Worm (Caenorhabditis elegans) whole organism, L1 larva: ENCODE measurements around the gene grd-6.

Experiments
- C34B4.2 ChIP-seq: sonication (generic microtip); optimal IDR thresholded peaks from 2 replicates; lab custom pipeline; 2017; ENCODE audit warnings: mild to moderate bottlenecking, missing genetic modification characterization, missing compliant biosample characterization
- F16B12.6 ChIP-seq: fragments of 150-350 bp; optimal IDR thresholded peaks from 2 replicates; lab custom pipeline; 2014; ENCODE audit warnings: missing biosample characterization, missing genetic modification characterization
- blmp-1 ChIP-seq: fragments of 150-350 bp; optimal IDR thresholded peaks from 2 replicates; lab custom pipeline; 2014; ENCODE audit warnings: missing biosample characterization, missing genetic modification characterization
- ceh-8 ChIP-seq: fragments of 200-800 bp; sonication (Bioruptor generic); optimal IDR thresholded peaks from 2 replicates; lab custom pipeline; 2018; ENCODE audit warnings: mild to moderate bottlenecking, missing genetic modification characterization, moderate library complexity, missing compliant biosample characterization
- ceh-90 ChIP-seq: sonication (generic microtip); optimal IDR thresholded peaks from 2 replicates; lab custom pipeline; 2016; ENCODE audit warnings: missing genetic modification characterization, missing compliant biosample characterization
- dsc-1 ChIP-seq: sonication (generic microtip); optimal IDR thresholded peaks from 2 replicates; lab custom pipeline; 2016; ENCODE audit warnings: mild to moderate bottlenecking, missing genetic modification characterization, missing compliant biosample characterization
- efl-1 ChIP-seq, 4 experiments: fragments of 150-350 bp; optimal IDR thresholded peaks in 3 of 4; peaks in 1 of 4; 1 replicate in 1 of 4; 2 replicates in 3 of 4; lab custom pipeline; 2014; ENCODE audit warnings: missing biosample characterization in 2 of 4, missing genetic modification characterization in 2 of 4, missing genetic modification reagents in 2 of 4
- efl-3 ChIP-seq: fragments of 200-800 bp; sonication (Bioruptor generic); optimal IDR thresholded peaks from 2 replicates; lab custom pipeline; 2018; ENCODE audit warnings: mild to moderate bottlenecking, missing genetic modification characterization, missing compliant biosample characterization
- egl-13 ChIP-seq: sonication (generic microtip); optimal IDR thresholded peaks from 2 replicates; lab custom pipeline; 2016; ENCODE audit warnings: missing genotype, missing genetic modification reagents, missing genetic modification characterization, missing compliant biosample characterization
- elt-2 ChIP-seq: sonication (generic microtip); optimal IDR thresholded peaks from 2 replicates; lab custom pipeline; 2016; ENCODE audit warnings: missing genetic modification characterization, mild to moderate bottlenecking, inconsistent platforms, missing compliant biosample characterization, missing genetic modification reagents
- ets-5 ChIP-seq: fragments of 200-800 bp; sonication (Bioruptor generic); IDR thresholded peaks from 2 replicates; pipeline ENCODE4 v1.3.6; 2022; ENCODE audit warnings: missing genetic modification characterization, missing compliant biosample characterization
- fkh-10 ChIP-seq: sonication (generic microtip); optimal IDR thresholded peaks from 2 replicates; lab custom pipeline; 2017; ENCODE audit warnings: missing biosample characterization, missing genetic modification reagents, missing genetic modification characterization
- fkh-4 ChIP-seq: sonication (generic microtip); optimal IDR thresholded peaks from 2 replicates; lab custom pipeline; 2016; ENCODE audit warnings: missing compliant biosample characterization, missing genetic modification characterization, borderline replicate concordance
- grh-1 ChIP-seq: fragments of 200-800 bp; sonication (Bioruptor generic); IDR thresholded peaks from 2 replicates; pipeline ENCODE4 v1.3.6; 2022; ENCODE audit warnings: missing genetic modification reagents, missing genetic modification characterization, missing compliant biosample characterization
- hlh-17 ChIP-seq: fragments of 200-800 bp; sonication (Bioruptor generic); optimal IDR thresholded peaks from 2 replicates; lab custom pipeline; 2018; ENCODE audit warnings: missing genetic modification characterization, mild to moderate bottlenecking, missing compliant biosample characterization, moderate library complexity, borderline replicate concordance
- jun-1 ChIP-seq: fragments of 150-350 bp; optimal IDR thresholded peaks from 2 replicates; lab custom pipeline; 2014; ENCODE audit warnings: missing biosample characterization, missing genetic modification reagents, missing genetic modification characterization
- lin-14 ChIP-seq: fragments of 200-800 bp; sonication (Bioruptor generic); optimal IDR thresholded peaks from 2 replicates; lab custom pipeline; 2018; ENCODE audit warnings: mild to moderate bottlenecking, missing genetic modification characterization, moderate library complexity, missing compliant biosample characterization
- lin-15B ChIP-seq: fragments of 150-350 bp; sonication (generic microtip); optimal IDR thresholded peaks from 3 replicates; lab custom pipeline; 2014; ENCODE audit warnings: missing biosample characterization, missing genetic modification characterization
- lin-35 ChIP-seq, 2 experiments: fragments of 150-350 bp; optimal IDR thresholded peaks; 2 replicates each; lab custom pipeline; 2014; ENCODE audit warnings: missing biosample characterization in 2 of 2, missing genetic modification characterization in 2 of 2, missing genetic modification reagents in 2 of 2
- lsy-2 ChIP-seq, 2 experiments: fragments of 150-350 bp; optimal IDR thresholded peaks; 2 replicates each; lab custom pipeline; 2014; ENCODE audit warnings: missing biosample characterization in 2 of 2, missing genetic modification characterization in 2 of 2
- nhr-12 ChIP-seq: sonication (generic microtip); optimal IDR thresholded peaks from 2 replicates; lab custom pipeline; 2017; ENCODE audit warnings: missing biosample characterization, missing genetic modification characterization
- nhr-237 ChIP-seq: fragments of 150-350 bp; optimal IDR thresholded peaks from 2 replicates; lab custom pipeline; 2014; ENCODE audit warnings: missing biosample characterization, missing genetic modification characterization
- nhr-47 ChIP-seq: sonication (generic microtip); optimal IDR thresholded peaks from 2 replicates; lab custom pipeline; 2016; ENCODE audit warnings: mild to moderate bottlenecking, missing genetic modification characterization, moderate library complexity, missing compliant biosample characterization
- nhr-71 ChIP-seq: sonication (generic microtip); optimal IDR thresholded peaks from 2 replicates; lab custom pipeline; 2016; ENCODE audit warnings: mild to moderate bottlenecking, missing genetic modification characterization, moderate library complexity, missing compliant biosample characterization
- nhr-76 ChIP-seq: sonication (generic microtip); optimal IDR thresholded peaks from 2 replicates; lab custom pipeline; 2017; ENCODE audit warnings: missing biosample characterization, missing genetic modification characterization
- nhr-85 ChIP-seq: sonication (generic microtip); peaks from one replicate; lab custom pipeline; 2016; ENCODE audit warnings: missing genetic modification characterization, inconsistent platforms, missing compliant biosample characterization
- pag-3 ChIP-seq: sonication (generic microtip); optimal IDR thresholded peaks from 2 replicates; lab custom pipeline; 2017; ENCODE audit warnings: missing genetic modification characterization, mild to moderate bottlenecking, missing compliant biosample characterization, antibody characterized with exemption, borderline replicate concordance; ENCODE audit not compliant: insufficient read depth
- pqm-1 ChIP-seq: sonication (generic microtip); optimal IDR thresholded peaks from 3 replicates; lab custom pipeline; 2017; ENCODE audit warnings: missing biosample characterization, missing genetic modification characterization
- snu-23 ChIP-seq: sonication (generic microtip); optimal IDR thresholded peaks from 2 replicates; lab custom pipeline; 2016; ENCODE audit warnings: missing genetic modification characterization, missing compliant biosample characterization
- sup-37 ChIP-seq: fragments of 200-800 bp; sonication (Bioruptor generic); optimal IDR thresholded peaks from 2 replicates; lab custom pipeline; 2018; ENCODE audit warnings: mild to moderate bottlenecking, missing genetic modification characterization, missing compliant biosample characterization
- tlp-1 ChIP-seq: fragments of 150-350 bp; optimal IDR thresholded peaks from 2 replicates; lab custom pipeline; 2014; ENCODE audit warnings: missing biosample characterization, missing genetic modification characterization
- unc-130 ChIP-seq: fragments of 150-350 bp; optimal IDR thresholded peaks from 2 replicates; lab custom pipeline; 2017; ENCODE audit warnings: missing biosample characterization, missing genetic modification characterization, inconsistent platforms
- unc-86 ChIP-seq: sonication (generic microtip); optimal IDR thresholded peaks from 2 replicates; lab custom pipeline; 2016; ENCODE audit warnings: missing genetic modification characterization, missing compliant biosample characterization
- xbp-1 ChIP-seq: sonication (generic microtip); optimal IDR thresholded peaks from 2 replicates; lab custom pipeline; 2016; ENCODE audit warnings: missing genetic modification characterization, missing compliant biosample characterization
- zag-1 ChIP-seq: fragments of 150-350 bp; optimal IDR thresholded peaks from 2 replicates; lab custom pipeline; 2014; ENCODE audit warnings: missing biosample characterization, missing genetic modification characterization

The grd-6 gene

ce11 chrV:9198887-9199286 lies 22.8 kb upstream of the grd-6 start, which contains the start of gene str-177:
str-177 (minus strand) TSS chrV:9198987.
- TF ChIP-seq sup-37 = no peak
- no peak for TF ChIP-seq C34B4.2
- TF ChIP-seq zag-1 = no peak
- TF ChIP-seq lsy-2 (tag; optimal IDR thresholded peaks at IDR 0.05; lab: Kevin White, UChicago) = no peak
- TF ChIP-seq pqm-1 (tag; lab: Kevin White, UChicago) = no peak
- no peak for TF ChIP-seq nhr-71 (tag; lab: Kevin White, UChicago)
- no peak for TF ChIP-seq nhr-12 (tag; lab: Kevin White, UChicago)
- TF ChIP-seq jun-1 = no peak
- no peak for TF ChIP-seq dsc-1 (tag; lab: Kevin White, UChicago)
- no peak for TF ChIP-seq efl-3 (GFP tag; lab: Kevin White, UChicago)
- no peak for TF ChIP-seq unc-130 (tag; lab: Kevin White, UChicago)
- TF ChIP-seq lin-15B (tag; lab: Kevin White, UChicago) = no peak

ce11 chrV:9202710-9203109 lies 19.0 kb upstream of the grd-6 start, which contains the start of gene asp-2:
asp-2 (plus strand) TSS chrV:9203077.
- TF ChIP-seq unc-86 (tag; lab: Kevin White, UChicago) = no peak
- TF ChIP-seq efl-1 (optimal IDR thresholded peaks at IDR 0.05; lab: Kevin White, UChicago) = no peak
- peak in 1 of 2 experiments; percentile 49 for TF ChIP-seq efl-1 (GFP tag; optimal IDR thresholded peaks at IDR 0.05 in 1 of 2; lab: Kevin White, UChicago)
- TF ChIP-seq lin-35 (GFP tag; optimal IDR thresholded peaks at IDR 0.05; lab: Kevin White, UChicago) = peak in 1 of 2 experiments; percentile 10
- TF ChIP-seq fkh-10 (GFP tag; lab: Kevin White, UChicago) = no peak
- TF ChIP-seq F16B12.6 = no peak
- TF ChIP-seq nhr-76 (tag; lab: Kevin White, UChicago) = no peak
- TF ChIP-seq elt-2 (tag; lab: Kevin White, UChicago) = peak; percentile 83
- no peak for TF ChIP-seq nhr-85 (tag; lab: Kevin White, UChicago)
- no peak for TF ChIP-seq nhr-12 (tag; lab: Kevin White, UChicago)
- TF ChIP-seq xbp-1 (tag; lab: Kevin White, UChicago) = no peak

DNA sequence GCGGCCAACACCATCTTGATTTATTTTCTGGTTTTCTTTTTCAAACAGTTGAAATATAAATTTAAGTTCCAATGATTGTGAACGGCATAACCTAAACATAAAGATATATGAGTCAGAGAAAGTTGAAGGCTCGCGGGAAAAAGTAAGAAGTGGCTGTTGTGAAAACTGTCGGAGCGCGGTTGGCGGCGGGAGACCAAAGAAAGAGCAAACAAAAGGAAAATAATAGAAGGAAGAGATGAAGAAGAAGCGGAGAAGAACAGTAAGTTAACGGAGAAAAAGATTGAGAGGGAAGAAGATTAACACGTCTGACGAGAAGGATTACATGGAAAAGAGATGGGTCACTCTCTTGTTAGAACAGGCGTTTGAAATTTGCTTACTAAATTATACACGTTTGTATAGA lies 14.3 kb upstream of the grd-6 start, which contains the start of gene inx-10:
TSS of gene inx-10 (minus strand) at position 101 of the 400 bp plus-strand sequence.
- no peak for TF ChIP-seq hlh-17 (GFP tag; lab: Kevin White, UChicago)
- TF ChIP-seq nhr-237 (tag; lab: Kevin White, UChicago) = no peak
- no peak for TF ChIP-seq ceh-90 (tag; lab: Kevin White, UChicago)
- no peak for TF ChIP-seq elt-2 (tag; lab: Kevin White, UChicago)
- TF ChIP-seq fkh-4 (tag; lab: Kevin White, UChicago) = no peak
- no peak for TF ChIP-seq egl-13 (tag; lab: Kevin White, UChicago)
- TF ChIP-seq ceh-8 (GFP tag; lab: Kevin White, UChicago) = no peak
- TF ChIP-seq unc-130 (tag; lab: Kevin White, UChicago) = no peak
- TF ChIP-seq ets-5 (GFP tag; lab: Robert Waterston, UW) = no peak
- TF ChIP-seq grh-1 (GFP tag; lab: Robert Waterston, UW) = no peak

- TF ChIP-seq nhr-47 (tag; lab: Kevin White, UChicago) (peak; percentile 11), tlp-1 (no peak), lsy-2 (tag; optimal IDR thresholded peaks at IDR 0.05; lab: Kevin White, UChicago) (peak in 1 of 2 experiments; percentile 19), pag-3 (tag; lab: Kevin White, UChicago) (no peak), snu-23 (GFP tag; lab: Kevin White, UChicago) (peak; percentile 1), nhr-71 (tag; lab: Kevin White, UChicago) (peak; percentile 20), blmp-1 (tag; lab: Kevin White, UChicago) (peak; percentile 2), lin-14 (GFP tag; lab: Kevin White, UChicago) (peak; percentile 55)
Measured at ce11 chrV:9208878-9209277, 12.8 kb upstream of the grd-6 start.
